Worm (Caenorhabditis elegans) whole organism, L3 larva: Measurements from ENCODE around the gene F09C6.14.

Experiments used
- R02D3.7 ChIP-seq: fragments of 150-350 bp; optimal IDR thresholded peaks from 2 replicates; lab custom pipeline; 2014; ENCODE audit warnings: missing biosample characterization, missing genetic modification characterization
- ZK546.5 ChIP-seq: sonication (generic microtip); optimal IDR thresholded peaks from 2 replicates; lab custom pipeline; 2017; ENCODE audit warnings: missing biosample characterization, missing genetic modification characterization
- aly-2 ChIP-seq: fragments of 150-350 bp; optimal IDR thresholded peaks from 2 replicates; lab custom pipeline; 2014; ENCODE audit warnings: missing biosample characterization, missing genetic modification characterization
- ceh-28 ChIP-seq: fragments of 150-350 bp; optimal IDR thresholded peaks from 2 replicates; lab custom pipeline; 2014; ENCODE audit warnings: missing biosample characterization, missing genetic modification reagents, missing genetic modification characterization
- egl-27 ChIP-seq: sonication (generic microtip); optimal IDR thresholded peaks from 4 replicates; lab custom pipeline; 2017; ENCODE audit warnings: missing biosample characterization, missing genetic modification reagents, missing genetic modification characterization
- elt-2 ChIP-seq: sonication (generic microtip); optimal IDR thresholded peaks from 2 replicates; lab custom pipeline; 2016; ENCODE audit warnings: missing genetic modification reagents, mild to moderate bottlenecking, missing genetic modification characterization, missing compliant biosample characterization
- elt-3 ChIP-seq, 3 experiments: fragments of 150-350 bp in 1 of 3; sonication (generic microtip) in 2 of 3; optimal IDR thresholded peaks; 2 replicates in 2 of 3; 4 replicates in 1 of 3; lab custom pipeline; 2014 to 2017; ENCODE audit warnings: missing biosample characterization in 3 of 3, missing genetic modification characterization in 3 of 3
- eor-1 ChIP-seq, 2 experiments: fragments of 150-350 bp; optimal IDR thresholded peaks; 2 replicates each; lab custom pipeline; 2014 to 2018; ENCODE audit warnings: missing biosample characterization in 2 of 2, missing genetic modification characterization in 2 of 2
- fkh-10 ChIP-seq: sonication (generic microtip); optimal IDR thresholded peaks from 2 replicates; lab custom pipeline; 2017; ENCODE audit warnings: missing biosample characterization, missing genetic modification reagents, missing genetic modification characterization
- fkh-2 ChIP-seq: fragments of 150-350 bp; optimal IDR thresholded peaks from 2 replicates; lab custom pipeline; 2014; ENCODE audit warnings: missing biosample characterization, missing genetic modification reagents, missing genetic modification characterization
- fos-1 ChIP-seq: fragments of 150-350 bp; optimal IDR thresholded peaks from 2 replicates; lab custom pipeline; 2014; ENCODE audit warnings: missing biosample characterization, missing genetic modification characterization
- hmg-11 ChIP-seq: sonication (generic microtip); optimal IDR thresholded peaks from 2 replicates; lab custom pipeline; 2016; ENCODE audit warnings: missing genetic modification characterization, missing compliant biosample characterization
- jun-1 ChIP-seq: fragments of 150-350 bp; optimal IDR thresholded peaks from 2 replicates; lab custom pipeline; 2014; ENCODE audit warnings: missing biosample characterization, missing genetic modification reagents, missing genetic modification characterization
- lin-15B ChIP-seq: fragments of 150-350 bp; optimal IDR thresholded peaks from 2 replicates; lab custom pipeline; 2014; ENCODE audit warnings: missing biosample characterization, missing genetic modification characterization
- lin-39 ChIP-seq: fragments of 150-350 bp; optimal IDR thresholded peaks from 2 replicates; lab custom pipeline; 2018; ENCODE audit warnings: missing biosample characterization, missing genetic modification reagents, missing genetic modification characterization
- mml-1 ChIP-seq: fragments of 150-350 bp; sonication (generic microtip); optimal IDR thresholded peaks from 3 replicates; lab custom pipeline; 2014; ENCODE audit warnings: missing biosample characterization, missing genetic modification characterization
- nfya-1 ChIP-seq: sonication (generic microtip); optimal IDR thresholded peaks from 2 replicates; lab custom pipeline; 2017; ENCODE audit warnings: missing genetic modification characterization, mild to moderate bottlenecking, missing compliant biosample characterization, antibody characterized with exemption, moderate library complexity; ENCODE audit not compliant: insufficient read depth
- nhr-11 ChIP-seq: fragments of 150-350 bp; optimal IDR thresholded peaks from 2 replicates; lab custom pipeline; 2014; ENCODE audit warnings: missing biosample characterization, missing genetic modification characterization
- nhr-12 ChIP-seq: fragments of 150-350 bp; optimal IDR thresholded peaks from 2 replicates; lab custom pipeline; 2014; ENCODE audit warnings: missing biosample characterization, missing genetic modification characterization
- nhr-237 ChIP-seq: fragments of 150-350 bp; optimal IDR thresholded peaks from 2 replicates; lab custom pipeline; 2014; ENCODE audit warnings: missing biosample characterization, missing genetic modification characterization
- nhr-28 ChIP-seq: fragments of 150-350 bp; optimal IDR thresholded peaks from 2 replicates; lab custom pipeline; 2014; ENCODE audit warnings: missing biosample characterization, missing genetic modification characterization
- nhr-43 ChIP-seq: sonication (generic microtip); optimal IDR thresholded peaks from 2 replicates; lab custom pipeline; 2016; ENCODE audit warnings: mild to moderate bottlenecking, missing genetic modification characterization, missing compliant biosample characterization; ENCODE audit not compliant: poor library complexity, severe bottlenecking
- nhr-67 ChIP-seq: fragments of 150-350 bp; optimal IDR thresholded peaks from 2 replicates; lab custom pipeline; 2014; ENCODE audit warnings: missing biosample characterization, missing genetic modification characterization
- pqm-1 ChIP-seq: fragments of 150-350 bp; optimal IDR thresholded peaks from 2 replicates; lab custom pipeline; 2017; ENCODE audit warnings: missing biosample characterization, missing genetic modification characterization, inconsistent platforms
- skn-1 ChIP-seq: fragments of 150-350 bp; optimal IDR thresholded peaks from 2 replicates; lab custom pipeline; 2014; ENCODE audit warnings: missing biosample characterization, missing genetic modification characterization
- snpc-4 ChIP-seq: fragments of 150-350 bp; optimal IDR thresholded peaks from 2 replicates; lab custom pipeline; 2014; ENCODE audit warnings: missing biosample characterization, missing genetic modification characterization
- tbx-2 ChIP-seq: sonication (generic microtip); optimal IDR thresholded peaks from 2 replicates; lab custom pipeline; 2016; ENCODE audit warnings: mild to moderate bottlenecking, missing genetic modification characterization, missing compliant biosample characterization
- unc-39 ChIP-seq: sonication (generic microtip); optimal IDR thresholded peaks from 4 replicates; lab custom pipeline; 2017; ENCODE audit warnings: missing biosample characterization, missing genetic modification characterization
- zag-1 ChIP-seq: fragments of 150-350 bp; optimal IDR thresholded peaks from 2 replicates; lab custom pipeline; 2014; ENCODE audit warnings: missing biosample characterization, missing genetic modification characterization
- ztf-11 ChIP-seq: fragments of 150-350 bp; optimal IDR thresholded peaks from 2 replicates; lab custom pipeline; 2014; ENCODE audit warnings: missing biosample characterization, missing genetic modification characterization
- ztf-4 ChIP-seq: fragments of 150-350 bp; optimal IDR thresholded peaks from 2 replicates; lab custom pipeline; 2014; ENCODE audit warnings: missing biosample characterization, missing genetic modification characterization

F09C6.14 gene

ce11 chrV:16842941-16843340 lies 37.8 kb upstream of the F09C6.14 start, which contains the start of gene clec-25:
Gene clec-25, plus strand, starts transcription at chrV:16843241.
- TF ChIP-seq R02D3.7 (tag; lab: Kevin White, UChicago): no peak
- TF ChIP-seq skn-1: no peak
- TF ChIP-seq ztf-11 (tag; lab: Kevin White, UChicago): no peak
- no peak for TF ChIP-seq tbx-2
- no peak for TF ChIP-seq fkh-2 (tag; lab: Kevin White, UChicago)
- TF ChIP-seq fkh-10: no peak
- TF ChIP-seq nhr-11 (tag; lab: Kevin White, UChicago): no peak
- TF ChIP-seq lin-39 (tag; lab: Kevin White, UChicago): no peak

- no peak for TF ChIP-seq aly-2 (tag; lab: Kevin White, UChicago)
- no peak for TF ChIP-seq egl-27
- TF ChIP-seq elt-2 (tag; lab: Kevin White, UChicago): peak; percentile 27
Observed at ce11 chrV:16848498-16848897, 32.3 kb upstream of the F09C6.14 start, which contains the start of the genes clec-36 and clec-26. Gene clec-36, minus strand, starts transcription at chrV:16848598. Gene clec-26, plus strand, starts transcription at chrV:16848611.

DNA sequence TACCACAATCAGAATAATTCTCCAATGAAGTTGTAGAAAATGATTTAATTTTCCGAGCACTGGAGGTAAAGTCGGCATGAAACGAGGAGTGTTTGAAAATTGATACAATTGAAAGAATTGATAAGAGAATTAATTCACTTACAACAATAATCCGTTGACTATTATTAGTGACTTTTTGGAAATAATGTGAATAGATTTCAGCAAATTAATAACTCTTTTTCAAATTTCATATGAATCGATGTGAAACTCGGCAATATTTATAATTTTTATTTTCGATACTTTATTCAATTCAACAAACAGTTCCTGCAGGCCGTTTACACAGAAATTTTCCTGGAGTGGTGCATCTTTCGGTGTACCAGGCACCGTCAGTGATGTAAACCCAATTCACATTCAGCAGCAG lies 28.8 kb upstream of the F09C6.14 start, which contains the start of gene clec-37:
Gene clec-37, minus strand, starts transcription at position 101 of the 400 bp plus-strand sequence.
- TF ChIP-seq fos-1 (no peak), aly-2 (tag; lab: Kevin White, UChicago) (no peak), ceh-28 (tag; lab: Kevin White, UChicago) (no peak), ZK546.5 (tag; lab: Kevin White, UChicago) (no peak), pqm-1 (tag; lab: Kevin White, UChicago) (no peak), skn-1 (no peak), fkh-10 (no peak), nfya-1 (tag; lab: Kevin White, UChicago) (no peak), elt-3 (tag; optimal IDR thresholded peaks at IDR 0.05; lab: Kevin White, UChicago) (no peak)

DNA sequence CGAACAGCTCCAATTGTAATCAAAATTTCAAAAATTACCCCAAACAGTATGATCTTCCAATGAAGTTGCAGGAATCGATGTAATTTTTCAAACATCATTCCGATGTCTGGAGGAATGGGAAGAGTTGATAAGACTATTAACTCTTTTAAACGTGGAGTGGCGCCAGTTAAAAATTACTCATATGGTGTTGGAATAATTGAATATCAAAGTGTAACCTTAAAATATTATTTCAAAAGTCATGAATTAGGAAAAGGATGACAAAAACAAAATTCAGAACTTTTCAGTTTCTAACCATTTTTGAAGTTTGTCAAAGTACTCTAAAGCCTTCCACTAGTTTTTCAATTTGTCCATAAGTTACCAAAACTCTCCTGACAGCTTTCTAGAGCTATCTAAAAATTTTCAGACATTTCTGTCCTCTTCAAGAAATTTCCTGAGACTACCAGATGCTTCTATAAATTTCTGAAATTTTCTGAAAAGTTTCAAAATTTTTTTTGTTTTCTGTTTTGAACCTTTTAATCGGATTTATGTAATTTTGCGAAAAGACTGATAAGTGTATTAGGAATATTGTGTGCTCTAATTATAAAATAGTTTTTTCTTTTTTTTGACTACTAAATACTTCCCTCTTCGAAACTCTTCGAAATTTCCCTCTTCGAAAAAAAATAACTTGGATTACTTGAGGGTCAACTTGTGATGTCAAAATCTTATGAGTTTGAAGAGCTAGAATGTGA lies 26.7 kb upstream of the F09C6.14 start, which contains the start of the genes clec-35 and clec-27:
Gene clec-35, minus strand, starts transcription at position 101 of the 728 bp plus-strand sequence.
Gene clec-27, plus strand, starts transcription at position 678 of the 728 bp plus-strand sequence.
- TF ChIP-seq ztf-11 (tag; lab: Kevin White, UChicago) (no peak), nhr-12 (no peak), fkh-10 (no peak), ztf-4 (tag; lab: Kevin White, UChicago) (no peak), nhr-67 (tag; lab: Kevin White, UChicago) (no peak), elt-3 (tag; optimal IDR thresholded peaks at IDR 0.05; lab: Kevin White, UChicago) (no peak), nhr-28 (tag; lab: Kevin White, UChicago) (no peak), lin-15B (tag; lab: Kevin White, UChicago) (no peak), mml-1 (tag; lab: Kevin White, UChicago) (no peak), ceh-28 (tag; lab: Kevin White, UChicago) (no peak), eor-1 (tag; optimal IDR thresholded peaks at IDR 0.05; lab: Kevin White, UChicago) (no peak), aly-2 (tag; lab: Kevin White, UChicago) (no peak), nfya-1 (tag; lab: Kevin White, UChicago) (no peak), nhr-11 (tag; lab: Kevin White, UChicago) (no peak), snpc-4 (no peak), jun-1 (tag; lab: Kevin White, UChicago) (no peak)
- TF ChIP-seq, all 47 proteins: peak for 0

- TF ChIP-seq zag-1 (tag; lab: Kevin White, UChicago): no peak
- TF ChIP-seq nhr-237 (tag; lab: Kevin White, UChicago): no peak
- no peak for TF ChIP-seq lin-39 (tag; lab: Kevin White, UChicago)
- TF ChIP-seq nhr-43: no peak
- TF ChIP-seq snpc-4: no peak
- TF ChIP-seq lin-15B (tag; lab: Kevin White, UChicago): no peak
- no peak for TF ChIP-seq hmg-11 (tag; lab: Kevin White, UChicago)
- no peak for TF ChIP-seq unc-39 (tag; lab: Kevin White, UChicago)
- no peak for TF ChIP-seq nhr-12
- no peak for TF ChIP-seq skn-1
Observed at ce11 chrV:16857977-16858479, 22.8 kb upstream of the F09C6.14 start, which contains the start of the genes clec-31 and clec-22. Gene clec-31, minus strand, starts transcription at chrV:16858077. Gene clec-22, plus strand, starts transcription at chrV:16858429.
